Worm (Caenorhabditis elegans) whole organism, early embryonic: Measurements from ENCODE around the gene unc-98.

ENCODE experiments used
- F13C5.2 ChIP-seq: sonication (generic microtip); optimal IDR thresholded peaks from 2 replicates; lab custom pipeline; 2017; ENCODE audit warnings: mild to moderate bottlenecking, missing genetic modification characterization, inconsistent platforms, missing compliant biosample characterization
- ama-1 ChIP-seq: fragments of 150-350 bp; optimal IDR thresholded peaks from 2 replicates; lab custom pipeline; 2014
- ceh-36 ChIP-seq: sonication (generic microtip); optimal IDR thresholded peaks from 2 replicates; lab custom pipeline; 2016; ENCODE audit warnings: missing genetic modification characterization, inconsistent platforms, missing compliant biosample characterization
- flt-1 ChIP-seq: fragments of 200-800 bp; sonication (Bioruptor generic); IDR thresholded peaks from 2 replicates; pipeline ENCODE4 v1.3.6; 2022; ENCODE audit warnings: missing genetic modification characterization, missing compliant biosample characterization
- hmbx-1 ChIP-seq: sonication (generic microtip); optimal IDR thresholded peaks from 2 replicates; lab custom pipeline; 2016; ENCODE audit warnings: mild to moderate bottlenecking, missing genetic modification characterization, missing compliant biosample characterization
- hmg-4 ChIP-seq: fragments of 200-800 bp; sonication (Bioruptor generic); optimal IDR thresholded peaks from 2 replicates; lab custom pipeline; 2018; ENCODE audit warnings: mild to moderate bottlenecking, missing genetic modification characterization, missing compliant biosample characterization
- hnd-1 ChIP-seq: sonication (generic microtip); optimal IDR thresholded peaks from 2 replicates; lab custom pipeline; 2016; ENCODE audit warnings: missing genetic modification characterization, missing compliant biosample characterization
- pes-1 ChIP-seq: fragments of 200-800 bp; sonication (Bioruptor generic); IDR thresholded peaks from 2 replicates; pipeline ENCODE4 v1.3.6; 2022; ENCODE audit warnings: missing genetic modification reagents, missing genetic modification characterization, missing compliant biosample characterization
- scrt-1 ChIP-seq: fragments of 200-800 bp; sonication (Bioruptor generic); IDR thresholded peaks from 2 replicates; pipeline ENCODE4 v1.3.6; 2022; ENCODE audit warnings: missing genetic modification characterization, missing compliant biosample characterization
- tbx-11 ChIP-seq: fragments of 200-800 bp; sonication (Bioruptor generic); IDR thresholded peaks from 2 replicates; pipeline ENCODE4 v1.3.6; 2022; ENCODE audit warnings: missing genetic modification characterization, missing compliant biosample characterization
- tra-4 ChIP-seq: sonication (generic microtip); optimal IDR thresholded peaks from 2 replicates; lab custom pipeline; 2017; ENCODE audit warnings: missing genetic modification characterization, missing compliant biosample characterization

ce11 chrX:7583930-7584329 is 10.5 kb upstream of the unc-98 start:
- TF ChIP-seq hnd-1 (tag; lab: Kevin White, UChicago), result no peak
- no peak for TF ChIP-seq hmg-4 (GFP tag; lab: Kevin White, UChicago)
- no peak for TF ChIP-seq pes-1 (GFP tag; lab: Robert Waterston, UW)
- no peak for TF ChIP-seq flt-1 (GFP tag; lab: Robert Waterston, UW)
- TF ChIP-seq ama-1 (lab: Kevin White, UChicago), result no peak
- no peak for TF ChIP-seq tbx-11 (GFP tag; lab: Robert Waterston, UW)
- TF ChIP-seq hmbx-1 (tag; lab: Kevin White, UChicago), result no peak
- no peak for TF ChIP-seq scrt-1 (GFP tag; lab: Robert Waterston, UW)
- no peak for TF ChIP-seq F13C5.2 (tag; lab: Kevin White, UChicago)
- no peak for TF ChIP-seq tra-4 (tag; lab: Kevin White, UChicago)
- no peak for TF ChIP-seq ceh-36
